Worm (Caenorhabditis elegans) whole organism, L1 larva: ENCODE results near the gene D1005.2.

ENCODE experiments used
- ama-1 ChIP-seq: fragments of 150-350 bp; optimal IDR thresholded peaks from 2 replicates; lab custom pipeline; 2014
- ceh-8 ChIP-seq: fragments of 200-800 bp; sonication (Bioruptor generic); optimal IDR thresholded peaks from 2 replicates; lab custom pipeline; 2018; ENCODE audit warnings: mild to moderate bottlenecking, missing genetic modification characterization, moderate library complexity, missing compliant biosample characterization
- ceh-82 ChIP-seq, 3 experiments: fragments of 150-350 bp in 1 of 3; sonication (generic microtip) in 2 of 3; optimal IDR thresholded peaks; 2 replicates each; lab custom pipeline; 2014 to 2017; ENCODE audit warnings: missing biosample characterization in 3 of 3, missing genetic modification characterization in 3 of 3
- elt-3 ChIP-seq, 6 experiments: fragments of 150-350 bp in 1 of 6; sonication (generic microtip); optimal IDR thresholded peaks; 2 replicates each; lab custom pipeline; 2017 to 2018; ENCODE audit warnings: missing biosample characterization in 6 of 6, missing genetic modification characterization in 6 of 6, inconsistent platforms in 1 of 6
- fos-1 ChIP-seq: fragments of 150-350 bp; optimal IDR thresholded peaks from 2 replicates; lab custom pipeline; 2014; ENCODE audit warnings: missing biosample characterization, missing genetic modification characterization
- lin-35 ChIP-seq, 2 experiments: fragments of 150-350 bp; optimal IDR thresholded peaks; 2 replicates each; lab custom pipeline; 2014; ENCODE audit warnings: missing biosample characterization in 2 of 2, missing genetic modification characterization in 2 of 2, missing genetic modification reagents in 2 of 2
- lsy-2 ChIP-seq, 2 experiments: fragments of 150-350 bp; optimal IDR thresholded peaks; 2 replicates each; lab custom pipeline; 2014; ENCODE audit warnings: missing biosample characterization in 2 of 2, missing genetic modification characterization in 2 of 2
- mab-9 ChIP-seq: fragments of 200-800 bp; sonication (Bioruptor generic); IDR thresholded peaks from 2 replicates; pipeline ENCODE4 v1.3.6; 2022; ENCODE audit warnings: missing genetic modification reagents, missing genetic modification characterization, missing compliant biosample characterization
- mep-1 ChIP-seq: fragments of 150-350 bp; optimal IDR thresholded peaks from 2 replicates; lab custom pipeline; 2014; ENCODE audit warnings: missing biosample characterization, missing genetic modification characterization
- nhr-85 ChIP-seq: sonication (generic microtip); peaks from one replicate; lab custom pipeline; 2016; ENCODE audit warnings: missing genetic modification characterization, inconsistent platforms, missing compliant biosample characterization
- snpc-4 ChIP-seq: fragments of 150-350 bp; optimal IDR thresholded peaks from 2 replicates; lab custom pipeline; 2014; ENCODE audit warnings: missing biosample characterization, missing genetic modification characterization
- zag-1 ChIP-seq: fragments of 150-350 bp; optimal IDR thresholded peaks from 2 replicates; lab custom pipeline; 2014; ENCODE audit warnings: missing biosample characterization, missing genetic modification characterization

DNA sequence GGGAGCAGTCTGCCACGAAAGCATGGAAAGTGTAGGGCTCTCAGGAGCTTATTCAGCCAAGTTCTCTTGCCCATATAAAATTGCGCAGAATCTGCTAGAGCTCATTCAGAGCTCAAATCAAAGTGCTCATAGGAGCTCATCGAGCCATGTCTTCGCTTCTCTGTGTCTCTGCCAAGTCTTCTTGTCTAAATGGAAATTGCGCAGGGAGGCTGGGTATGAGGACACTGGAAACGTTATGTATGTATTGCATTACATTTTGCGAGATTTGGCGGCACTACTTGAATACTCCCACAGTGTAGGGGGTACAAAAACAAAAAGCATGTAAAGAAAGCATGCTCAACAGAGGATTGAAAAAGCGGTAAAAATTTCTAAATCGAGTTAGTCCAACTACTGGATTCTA, 21.7 kb upstream of the D1005.2 start:
- no peak for TF ChIP-seq lin-35 (GFP tag; optimal IDR thresholded peaks at IDR 0.05; lab: Kevin White, UChicago)
- TF ChIP-seq mab-9 (GFP tag; lab: Robert Waterston, UW) = no peak
- no peak for TF ChIP-seq elt-3 (tag; optimal IDR thresholded peaks at IDR 0.05; lab: Kevin White, UChicago)
- TF ChIP-seq zag-1 (tag; lab: Kevin White, UChicago) = no peak
- TF ChIP-seq ceh-82 (tag; optimal IDR thresholded peaks at IDR 0.05; lab: Kevin White, UChicago) = peak; percentile 10 to 57 (median 21)
- TF ChIP-seq fos-1 = no peak
- TF ChIP-seq mep-1 (tag; lab: Kevin White, UChicago) = peak; percentile 4
- no peak for TF ChIP-seq ama-1 (lab: Kevin White, UChicago)
- no peak for TF ChIP-seq nhr-85 (tag; lab: Kevin White, UChicago)
- no peak for TF ChIP-seq snpc-4 (tag; lab: Kevin White, UChicago)
- TF ChIP-seq lsy-2 (tag; optimal IDR thresholded peaks at IDR 0.05; lab: Kevin White, UChicago) = no peak
- no peak for TF ChIP-seq ceh-8 (GFP tag; lab: Kevin White, UChicago)
